Worm (Caenorhabditis elegans) whole organism, young adult: ENCODE results near the gene F58A6.2.

Experiments
- cebp-1 ChIP-seq, 2 experiments: fragments of 200-800 bp in 1 of 2; sonication (Bioruptor generic) in 1 of 2; sonication (generic microtip) in 1 of 2; IDR thresholded peaks in 1 of 2; optimal IDR thresholded peaks in 1 of 2; 2 replicates each; pipeline versions ENCODE4 v1.3.6 to Lab custom; 2017 to 2022; ENCODE audit warnings: missing compliant biosample characterization in 2 of 2, missing genetic modification characterization in 2 of 2, mild to moderate bottlenecking in 1 of 2, missing genetic modification reagents in 1 of 2, moderate library complexity in 1 of 2
- ceh-58 ChIP-seq: fragments of 200-800 bp; sonication (Bioruptor generic); IDR thresholded peaks from 2 replicates; pipeline ENCODE4 v1.3.6; 2022; ENCODE audit warnings: missing genetic modification characterization, missing compliant biosample characterization
- dpl-1 ChIP-seq: fragments of 150-350 bp; optimal IDR thresholded peaks from 2 replicates; lab custom pipeline; 2014; ENCODE audit warnings: missing biosample characterization, missing genetic modification reagents, missing genetic modification characterization
- fkh-3 ChIP-seq: sonication (generic microtip); optimal IDR thresholded peaks from 2 replicates; lab custom pipeline; 2016; ENCODE audit warnings: mild to moderate bottlenecking, missing genetic modification characterization, missing compliant biosample characterization
- ztf-22 ChIP-seq: fragments of 200-800 bp; sonication (Bioruptor generic); optimal IDR thresholded peaks from 2 replicates; lab custom pipeline; 2018; ENCODE audit warnings: mild to moderate bottlenecking, missing genetic modification characterization, moderate library complexity, missing compliant biosample characterization

DNA sequence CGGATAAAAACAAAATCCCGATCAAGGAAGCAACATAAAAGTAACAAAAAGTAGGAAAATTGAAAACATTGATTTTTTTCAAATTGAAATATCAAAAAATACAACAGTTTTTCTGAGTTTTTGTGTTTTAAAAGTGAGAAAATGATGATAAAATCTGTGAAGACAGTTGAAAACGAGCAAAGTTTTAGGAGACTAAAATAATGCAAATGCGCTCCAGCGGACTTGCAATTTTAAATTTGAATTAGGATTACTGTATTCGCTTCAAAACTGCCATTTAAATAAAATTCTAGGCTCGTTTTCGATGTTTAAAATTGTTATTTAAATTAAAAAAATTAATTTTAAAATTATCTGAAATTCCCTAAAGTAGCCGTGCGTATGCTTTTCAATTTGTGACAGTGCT is 51.4 kb downstream of the F58A6.2 start:
- no peak for TF ChIP-seq fkh-3 (tag; lab: Kevin White, UChicago)
- TF ChIP-seq dpl-1 (GFP tag; lab: Kevin White, UChicago), result no peak
- TF ChIP-seq ceh-58, result no peak
- no peak for TF ChIP-seq ztf-22 (GFP tag; lab: Kevin White, UChicago)
- TF ChIP-seq cebp-1 (GFP tag; IDR thresholded peaks at IDR 0.05; lab: Robert Waterston, UW), result no peak
- no peak for TF ChIP-seq cebp-1 (tag; optimal IDR thresholded peaks at IDR 0.05; lab: Kevin White, UChicago)
